Fruit fly (Drosophila melanogaster) whole organism, pupa: ENCODE data around the gene CG1909.

Experiments
- CG13204 ChIP-seq: fragments of 200-800 bp; sonication (Bioruptor generic); optimal IDR thresholded peaks from 2 replicates; lab custom pipeline; 2018; ENCODE audit warnings: missing biosample characterization, mild to moderate bottlenecking, missing genetic modification characterization, moderate library complexity
- CG8301 ChIP-seq: fragments of 200-800 bp; sonication (Bioruptor generic); optimal IDR thresholded peaks from 2 replicates; lab custom pipeline; 2018; ENCODE audit warnings: missing biosample characterization, mild to moderate bottlenecking, missing genetic modification characterization
- CG9948 ChIP-seq: fragments of 200-800 bp; sonication (Bioruptor generic); optimal IDR thresholded peaks from 2 replicates; lab custom pipeline; 2018; ENCODE audit warnings: missing biosample characterization, mild to moderate bottlenecking, missing genetic modification characterization, moderate library complexity
- EcR ChIP-seq: fragments of 200-800 bp; sonication (Bioruptor generic); optimal IDR thresholded peaks from 3 replicates; lab custom pipeline; 2019; ENCODE audit warnings: missing biosample characterization, missing genetic modification characterization, mild to moderate bottlenecking, moderate library complexity, missing genetic modification reagents
- Pif1A ChIP-seq: fragments of 200-800 bp; sonication (Bioruptor generic); optimal IDR thresholded peaks from 3 replicates; lab custom pipeline; 2016; ENCODE audit warnings: missing biosample characterization, missing genetic modification characterization
- Snoo ChIP-seq: fragments of 200-800 bp; sonication (Bioruptor generic); optimal IDR thresholded peaks from 3 replicates; lab custom pipeline; 2017; ENCODE audit warnings: missing biosample characterization, mild to moderate bottlenecking, missing genetic modification characterization, inconsistent platforms
- gl ChIP-seq: fragments of 200-800 bp; sonication (Bioruptor generic); optimal IDR thresholded peaks from 2 replicates; lab custom pipeline; 2018; ENCODE audit warnings: missing biosample characterization, mild to moderate bottlenecking, missing genetic modification characterization
- rn ChIP-seq: fragments of 200-800 bp; sonication (Bioruptor generic); IDR thresholded peaks from 2 replicates; pipeline ENCODE4 v1.3.6; 2022; ENCODE audit warnings: missing biosample characterization, missing genetic modification characterization

DNA sequence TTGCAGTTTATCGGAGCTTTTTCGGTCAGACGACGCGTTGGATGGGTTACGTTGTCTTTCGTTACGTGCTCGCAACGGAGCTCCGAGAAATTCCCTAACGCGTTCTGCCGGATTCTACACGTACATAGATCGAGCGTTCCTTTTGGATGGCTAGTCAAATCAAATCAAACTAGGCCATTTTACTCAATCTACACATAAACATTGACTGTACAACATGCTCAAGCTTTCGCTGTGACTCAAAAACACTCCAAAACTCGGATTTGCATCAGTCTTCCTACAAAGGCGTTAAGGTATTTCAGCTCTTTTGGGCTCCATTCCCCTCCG lies 25.1 kb upstream of the CG1909 start, which contains the start of gene Pur-alpha:
- no peak for TF ChIP-seq Pif1A (GFP tag; lab: Kevin White, UChicago)
- TF ChIP-seq rn (GFP tag; lab: Robert Waterston, UW): no peak
- TF ChIP-seq CG9948: no peak
- TF ChIP-seq EcR: no peak
- no peak for TF ChIP-seq Snoo (tag; lab: Kevin White, UChicago)
- no peak for TF ChIP-seq gl (tag; lab: Kevin White, UChicago)
- TF ChIP-seq CG13204: no peak
- no peak for TF ChIP-seq CG8301
